Worm (Caenorhabditis elegans) whole organism, mixed stage, embryonic: ENCODE measurements around the gene wdr-5.3.

Experiments
- ceh-39 ChIP-seq: fragments of 150-350 bp; optimal IDR thresholded peaks from 2 replicates; lab custom pipeline; 2014; ENCODE audit warnings: missing biosample characterization, missing genetic modification characterization
- lin-13 ChIP-seq: fragments of 150-350 bp; optimal IDR thresholded peaks from 2 replicates; lab custom pipeline; 2014; ENCODE audit warnings: missing biosample characterization, missing genetic modification characterization
- lsy-2 ChIP-seq: fragments of 150-350 bp; optimal IDR thresholded peaks from 2 replicates; lab custom pipeline; 2014; ENCODE audit warnings: missing biosample characterization, missing genetic modification characterization
- mab-5 ChIP-seq: fragments of 150-350 bp; optimal IDR thresholded peaks from 2 replicates; lab custom pipeline; 2014; ENCODE audit warnings: missing biosample characterization, missing genetic modification characterization
- nhr-12 ChIP-seq: fragments of 150-350 bp; optimal IDR thresholded peaks from 2 replicates; lab custom pipeline; 2014; ENCODE audit warnings: missing biosample characterization, missing genetic modification characterization
- nhr-237 ChIP-seq: fragments of 150-350 bp; optimal IDR thresholded peaks from 2 replicates; lab custom pipeline; 2014; ENCODE audit warnings: missing biosample characterization, missing genetic modification characterization
- nhr-28 ChIP-seq: fragments of 150-350 bp; optimal IDR thresholded peaks from 2 replicates; lab custom pipeline; 2014; ENCODE audit warnings: missing biosample characterization, missing genetic modification characterization
- pha-4 ChIP-seq: fragments of 150-350 bp; optimal IDR thresholded peaks from 2 replicates; lab custom pipeline; 2018; ENCODE audit warnings: missing biosample characterization, missing genetic modification reagents, missing genetic modification characterization
- sptf-1 ChIP-seq: sonication (generic microtip); optimal IDR thresholded peaks from 2 replicates; lab custom pipeline; 2017; ENCODE audit warnings: mild to moderate bottlenecking, missing genetic modification characterization, moderate library complexity, missing compliant biosample characterization
- unc-39 ChIP-seq: fragments of 150-350 bp; optimal IDR thresholded peaks from 2 replicates; lab custom pipeline; 2014; ENCODE audit warnings: missing biosample characterization, missing genetic modification characterization
- unc-62 ChIP-seq: fragments of 150-350 bp; optimal IDR thresholded peaks from 2 replicates; lab custom pipeline; 2014; ENCODE audit warnings: missing biosample characterization, missing genetic modification reagents, missing genetic modification characterization
- ztf-11 ChIP-seq: fragments of 150-350 bp; optimal IDR thresholded peaks from 2 replicates; lab custom pipeline; 2014; ENCODE audit warnings: missing biosample characterization, missing genetic modification characterization

ce11 chrV:10720303-10720847 is 16.5 kb upstream of the wdr-5.3 start:
- TF ChIP-seq lsy-2 (tag; lab: Kevin White, UChicago) (no peak), nhr-12 (tag; lab: Kevin White, UChicago) (no peak), sptf-1 (no peak), lin-13 (tag; lab: Kevin White, UChicago) (no peak), nhr-28 (tag; lab: Kevin White, UChicago) (no peak), nhr-237 (tag; lab: Kevin White, UChicago) (no peak), pha-4 (tag; lab: Kevin White, UChicago) (no peak), ztf-11 (tag; lab: Kevin White, UChicago) (no peak), unc-39 (tag; lab: Kevin White, UChicago) (no peak), unc-62 (GFP tag; lab: Kevin White, UChicago) (peak; percentile 82), mab-5 (tag; lab: Kevin White, UChicago) (peak; percentile 65), ceh-39 (tag; lab: Kevin White, UChicago) (no peak)
